Worm (Caenorhabditis elegans): ENCODE measurements around the gene F11C7.7.

DNA sequence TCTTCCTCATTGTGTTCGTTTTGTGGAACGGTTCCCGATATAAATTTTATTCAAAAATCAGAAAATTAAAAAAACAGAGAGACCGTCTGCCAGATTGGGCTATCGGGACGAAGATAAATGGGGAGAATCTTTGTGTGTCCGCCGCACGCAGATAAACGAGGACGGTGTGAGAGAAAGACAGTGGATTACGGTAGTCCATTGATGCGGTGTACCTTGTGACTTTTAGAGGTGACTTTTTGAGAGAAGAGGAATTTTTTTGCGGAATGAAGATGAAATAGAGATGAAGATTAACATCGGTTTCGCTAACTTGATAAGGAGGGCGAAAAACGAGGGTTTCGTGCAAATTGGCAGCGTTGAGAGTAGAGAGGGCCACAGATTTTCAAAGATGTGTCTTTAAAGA lies 29.4 kb downstream of the F11C7.7 start:
- no peak for TF ChIP-seq nhr-12 (tag; optimal IDR thresholded peaks at IDR 0.05)
- peak in 1 of 2 experiments; percentile 85 for TF ChIP-seq lsy-2 (tag; optimal IDR thresholded peaks at IDR 0.05)
- no peak for TF ChIP-seq F13H6.1 (tag; optimal IDR thresholded peaks at IDR 0.05)
- no peak for TF ChIP-seq ZK546.5 (tag; optimal IDR thresholded peaks at IDR 0.05)

All from whole organism, L2 larva.